Worm (Caenorhabditis elegans): Measurements from ENCODE around the gene nspc-19.

The nspc-19 gene

DNA sequence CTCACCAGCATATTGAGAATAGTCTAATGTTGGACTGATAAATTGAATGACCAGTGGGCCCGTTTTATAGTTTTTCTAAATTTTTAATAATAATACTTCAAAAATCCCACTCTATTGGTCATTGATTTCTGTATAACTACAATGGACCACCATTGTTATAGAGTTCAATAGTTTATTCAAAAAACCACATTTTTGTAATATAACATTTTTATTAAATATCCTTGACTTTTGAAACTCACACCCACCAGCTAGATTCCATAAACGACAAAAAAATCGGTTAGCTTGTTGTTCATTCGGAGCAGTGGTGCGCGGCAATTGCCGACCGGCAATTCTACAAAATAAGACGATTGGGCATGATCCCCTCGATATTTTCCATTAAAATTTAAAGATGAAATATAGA is 940 bp upstream of the nspc-19 start, which contains the start of gene nspc-18:
Gene nspc-18 (minus strand): TSS at position 101 of the 400 bp plus-strand sequence.
- TF ChIP-seq lin-40 (tag; optimal IDR thresholded peaks at IDR 0.05): no peak
- TF ChIP-seq hmg-20 (GFP tag; IDR thresholded peaks at IDR 0.05): no peak
- TF ChIP-seq F39B2.1 (GFP tag; IDR thresholded peaks at IDR 0.05): no peak
- no peak for TF ChIP-seq ztf-25 (GFP tag; IDR thresholded peaks at IDR 0.05)
- no peak for TF ChIP-seq Y53G8AR.9 (GFP tag; conservative IDR thresholded peaks at IDR 0.05)
- no peak for TF ChIP-seq tbp1 (GFP tag; optimal IDR thresholded peaks at IDR 0.05)

DNA sequence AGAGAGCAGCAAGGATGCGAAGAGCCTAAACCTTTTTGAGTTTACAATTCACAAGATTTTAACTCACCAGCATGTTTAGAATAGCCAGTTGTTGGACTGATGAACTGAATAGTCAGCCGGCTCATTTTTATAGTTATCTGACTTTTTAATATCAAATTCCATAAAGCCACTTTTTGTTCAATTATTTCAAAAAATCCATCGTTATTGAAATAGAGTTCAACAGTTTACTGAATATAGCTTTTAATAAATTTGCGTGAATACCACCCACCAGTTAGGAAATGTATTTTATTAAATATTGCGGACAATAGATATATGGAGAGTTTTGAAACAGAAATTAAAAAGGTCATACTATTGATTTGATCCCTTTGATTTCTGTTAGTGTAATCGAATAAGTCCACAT is 1.6 kb downstream of the nspc-19 start, which contains the start of gene nspc-20:
Gene nspc-20 (minus strand): TSS at position 101 of the 400 bp plus-strand sequence.
- TF ChIP-seq ceh-40 (GFP tag; IDR thresholded peaks at IDR 0.05): no peak
- no peak for TF ChIP-seq T07F8.4 (tag; optimal IDR thresholded peaks at IDR 0.05)
- TF ChIP-seq ztf-25 (GFP tag; IDR thresholded peaks at IDR 0.05): no peak
- no peak for TF ChIP-seq F23B12.7 (tag; optimal IDR thresholded peaks at IDR 0.05; ENCODE audit: insufficient read depth)
- no peak for TF ChIP-seq K11D2.4 (GFP tag; IDR thresholded peaks at IDR 0.05)
- TF ChIP-seq dpl-1 (GFP tag; optimal IDR thresholded peaks at IDR 0.05): no peak
- TF ChIP-seq zfh-2 (GFP tag; conservative IDR thresholded peaks at IDR 0.05): no peak
- no peak for TF ChIP-seq bed-2 (GFP tag; IDR thresholded peaks at IDR 0.05)
- TF ChIP-seq let-607 (tag; optimal IDR thresholded peaks at IDR 0.05): no peak
- TF ChIP-seq K12H6.12 (tag; optimal IDR thresholded peaks at IDR 0.05): no peak
- TF ChIP-seq bed-1 (GFP tag; IDR thresholded peaks at IDR 0.05): no peak
- TF ChIP-seq tbp1 (GFP tag; optimal IDR thresholded peaks at IDR 0.05): no peak
- TF ChIP-seq ceh-79 (tag; optimal IDR thresholded peaks at IDR 0.05): no peak
- TF ChIP-seq lsl-1 (GFP tag; optimal IDR thresholded peaks at IDR 0.05): no peak

DNA sequence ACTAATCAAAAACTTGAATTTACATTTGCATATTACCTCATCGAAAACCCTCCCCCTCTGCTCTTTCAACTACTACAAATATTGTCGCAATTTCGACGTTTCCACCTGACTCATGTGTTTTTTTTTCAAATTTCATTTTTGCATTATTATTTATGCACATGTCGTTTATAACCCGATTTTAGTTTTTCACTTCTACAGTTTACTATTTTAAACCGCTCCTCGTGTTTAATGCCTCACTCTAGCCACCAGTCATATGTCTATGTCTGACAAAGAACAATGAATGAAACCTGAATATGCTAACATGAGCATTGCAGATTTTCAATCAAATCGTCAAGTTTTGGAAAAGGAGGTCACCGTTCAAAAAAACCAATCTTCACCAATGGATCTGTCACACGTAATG is 5.6 kb downstream of the nspc-19 start, which contains the start of gene T24C2.5:
Gene T24C2.5 (plus strand): TSS at position 301 of the 400 bp plus-strand sequence.
- TF ChIP-seq B0019.2 (GFP tag; conservative IDR thresholded peaks at IDR 0.05) (no peak), snpc-1.1 (tag; optimal IDR thresholded peaks at IDR 0.05; ENCODE audit: insufficient read depth) (no peak), xnd-1 (tag; optimal IDR thresholded peaks at IDR 0.05) (no peak), T26A5.8 (tag; optimal IDR thresholded peaks at IDR 0.05) (no peak), attf-5 (GFP tag; optimal IDR thresholded peaks at IDR 0.05) (no peak), snpc-3.4 (tag; optimal IDR thresholded peaks at IDR 0.05) (no peak), snpc-1.3 (tag; optimal IDR thresholded peaks at IDR 0.05; ENCODE audit: insufficient read depth) (no peak), ztf-28 (GFP tag; IDR thresholded peaks at IDR 0.05) (no peak), F23B12.7 (tag; optimal IDR thresholded peaks at IDR 0.05; ENCODE audit: insufficient read depth) (no peak), egrh-3 (GFP tag; IDR thresholded peaks at IDR 0.05) (no peak), F22D6.2 (tag; optimal IDR thresholded peaks at IDR 0.05) (no peak), lin-35 (GFP tag; optimal IDR thresholded peaks at IDR 0.05) (no peak), somi-1 (GFP tag; optimal IDR thresholded peaks at IDR 0.05) (no peak)

DNA sequence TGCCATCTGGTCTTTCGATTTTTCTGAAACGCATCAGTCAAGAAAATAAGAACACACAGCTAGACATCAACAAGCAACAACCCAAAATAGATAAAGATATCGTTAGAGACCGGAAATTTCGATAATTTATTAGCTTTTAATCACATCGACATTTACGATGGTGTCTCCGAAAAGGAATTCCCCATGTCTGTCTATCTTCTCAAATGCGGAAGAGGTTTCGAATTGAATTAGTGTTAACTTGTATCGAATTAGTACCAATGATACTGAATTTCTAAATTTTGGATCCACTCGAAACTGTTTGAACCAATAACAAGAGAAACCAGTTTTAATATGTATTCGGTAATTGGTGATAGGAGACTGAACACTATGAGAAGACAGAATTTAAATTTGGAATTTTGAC is 6.1 kb downstream of the nspc-19 start:
- TF ChIP-seq ZK185.1 (tag; optimal IDR thresholded peaks at IDR 0.05; ENCODE audit: poor library complexity, severe bottlenecking): no peak
- TF ChIP-seq F57A8.1 (GFP tag; optimal IDR thresholded peaks at IDR 0.05): no peak
- no peak for TF ChIP-seq xnd-1 (tag; optimal IDR thresholded peaks at IDR 0.05)
- TF ChIP-seq F55B11.4 (tag; optimal IDR thresholded peaks at IDR 0.05; ENCODE audit: borderline replicate concordance, insufficient read depth): no peak
